Fruit fly (Drosophila melanogaster) whole organism, embryonic: ENCODE measurements around the gene CG15142.

Source experiments
- Antp ChIP-seq: fragments of 200-800 bp; sonication (Bioruptor generic); optimal IDR thresholded peaks from 3 replicates; lab custom pipeline; 2016; ENCODE audit warnings: missing biosample characterization, missing genetic modification characterization
- BtbVII ChIP-seq: fragments of 200-800 bp; sonication (Bioruptor generic); optimal IDR thresholded peaks from 3 replicates; lab custom pipeline; 2017; ENCODE audit warnings: missing biosample characterization, mild to moderate bottlenecking, missing genetic modification characterization
- CG10147 ChIP-seq: fragments of 200-800 bp; sonication (Bioruptor generic); optimal IDR thresholded peaks from 2 replicates; lab custom pipeline; 2019; ENCODE audit warnings: missing biosample characterization, mild to moderate bottlenecking, missing genetic modification characterization, moderate library complexity
- CG11456 ChIP-seq: fragments of 200-800 bp; sonication (Bioruptor generic); IDR thresholded peaks from 3 replicates; pipeline ENCODE4 v1.3.6; 2022; ENCODE audit warnings: missing biosample characterization, missing genetic modification characterization
- CG17385 ChIP-seq: fragments of 200-800 bp; sonication (Bioruptor generic); optimal IDR thresholded peaks from 3 replicates; lab custom pipeline; 2018; ENCODE audit warnings: missing biosample characterization, mild to moderate bottlenecking, missing genetic modification characterization
- CG17568 ChIP-seq: fragments of 200-800 bp; sonication (Bioruptor generic); optimal IDR thresholded peaks from 2 replicates; lab custom pipeline; 2018; ENCODE audit warnings: missing biosample characterization, mild to moderate bottlenecking, missing genetic modification characterization, moderate library complexity
- CG34376 ChIP-seq: fragments of 200-800 bp; sonication (Bioruptor generic); optimal IDR thresholded peaks from 2 replicates; lab custom pipeline; 2018; ENCODE audit warnings: missing biosample characterization, mild to moderate bottlenecking, missing genetic modification characterization
- CG7839 ChIP-seq: fragments of 200-800 bp; sonication (Bioruptor generic); optimal IDR thresholded peaks from 3 replicates; lab custom pipeline; 2018; ENCODE audit warnings: missing biosample characterization, mild to moderate bottlenecking, missing genetic modification characterization, moderate library complexity
- CG7963 ChIP-seq: fragments of 200-800 bp; sonication (Bioruptor generic); IDR thresholded peaks from 3 replicates; pipeline ENCODE4 v1.3.6; 2022; ENCODE audit warnings: missing biosample characterization, missing genetic modification characterization; ENCODE audit not compliant: partially characterized antibody
- CG8765 ChIP-seq: fragments of 200-800 bp; sonication (Bioruptor generic); IDR thresholded peaks from 2 replicates; pipeline ENCODE4 v1.3.6; 2022; ENCODE audit warnings: missing biosample characterization, missing genetic modification characterization
- CG9932 ChIP-seq: fragments of 200-800 bp; sonication (Bioruptor generic); IDR thresholded peaks from 2 replicates; pipeline ENCODE4 v1.3.6; 2022; ENCODE audit warnings: missing biosample characterization, missing genetic modification characterization
- CoRest ChIP-seq: fragments of 200-800 bp; sonication (Bioruptor generic); optimal IDR thresholded peaks from 3 replicates; lab custom pipeline; 2018; ENCODE audit warnings: missing biosample characterization, mild to moderate bottlenecking, missing genetic modification characterization, moderate library complexity
- D ChIP-seq, 2 experiments: fragments of 200-800 bp in 1 of 2; fragments of >200 bp in 1 of 2; sonication (Bioruptor generic) in 1 of 2; optimal IDR thresholded peaks; 2 replicates in 1 of 2; 3 replicates in 1 of 2; lab custom pipeline; 2017; ENCODE audit warnings: mild to moderate bottlenecking in 1 of 2, missing biosample characterization in 1 of 2, missing genetic modification characterization in 1 of 2, missing genetic modification reagents in 1 of 2
- Dbx ChIP-seq: fragments of 200-800 bp; sonication (Bioruptor generic); IDR thresholded peaks from 3 replicates; pipeline ENCODE4 v1.3.6; 2022; ENCODE audit warnings: missing biosample characterization, missing genetic modification characterization
- Dek ChIP-seq: fragments of 200-800 bp; sonication (Bioruptor generic); optimal IDR thresholded peaks from 3 replicates; lab custom pipeline; 2019; ENCODE audit warnings: missing biosample characterization, mild to moderate bottlenecking, missing genetic modification characterization, moderate library complexity
- Dll ChIP-seq: fragments of 200-800 bp; sonication (Bioruptor generic); IDR thresholded peaks from 4 replicates; pipeline ENCODE4 v1.3.6; 2022; ENCODE audit warnings: missing biosample characterization, missing genetic modification characterization; ENCODE audit not compliant: partially characterized antibody
- ERR ChIP-seq: fragments of 200-800 bp; sonication (Bioruptor generic); optimal IDR thresholded peaks from 2 replicates; lab custom pipeline; 2016; ENCODE audit warnings: missing biosample characterization, missing genetic modification characterization
- Ets97D ChIP-seq: fragments of 200-800 bp; sonication (Bioruptor generic); optimal IDR thresholded peaks from 3 replicates; lab custom pipeline; 2016; ENCODE audit warnings: missing biosample characterization, missing genetic modification characterization
- GATAe ChIP-seq: fragments of 200-800 bp; sonication (Bioruptor generic); conservative IDR thresholded peaks from 2 replicates; pipeline ENCODE4 v1.3.6; 2022; ENCODE audit warnings: missing biosample characterization, missing genetic modification characterization
- HHEX ChIP-seq: fragments of 200-800 bp; sonication (Bioruptor generic); optimal IDR thresholded peaks from 3 replicates; lab custom pipeline; 2017; ENCODE audit warnings: missing biosample characterization, mild to moderate bottlenecking, missing genetic modification characterization, missing genetic modification reagents
- HLHmδ ChIP-seq: fragments of 200-800 bp; sonication (Bioruptor generic); optimal IDR thresholded peaks from 2 replicates; lab custom pipeline; 2018; ENCODE audit warnings: missing biosample characterization, mild to moderate bottlenecking, missing genetic modification characterization, moderate library complexity
- Hey ChIP-seq: fragments of 200-800 bp; sonication (Bioruptor generic); optimal IDR thresholded peaks from 3 replicates; lab custom pipeline; 2018; ENCODE audit warnings: missing biosample characterization, mild to moderate bottlenecking, missing genetic modification characterization
- Hr3 ChIP-seq: fragments of 200-800 bp; sonication (Bioruptor generic); optimal IDR thresholded peaks from 3 replicates; lab custom pipeline; 2016; ENCODE audit warnings: missing biosample characterization, missing genetic modification characterization
- MESR4 ChIP-seq: fragments of 200-800 bp; sonication (Bioruptor generic); optimal IDR thresholded peaks from 2 replicates; lab custom pipeline; 2018; ENCODE audit warnings: missing biosample characterization, mild to moderate bottlenecking, missing genetic modification characterization, moderate library complexity
- Mes4 ChIP-seq: fragments of 200-800 bp; sonication (Bioruptor generic); optimal IDR thresholded peaks from 2 replicates; lab custom pipeline; 2016; ENCODE audit warnings: missing biosample characterization, missing genetic modification characterization
- Nf-YB ChIP-seq: fragments of 200-800 bp; sonication (Bioruptor generic); optimal IDR thresholded peaks from 3 replicates; lab custom pipeline; 2019; ENCODE audit warnings: missing biosample characterization, mild to moderate bottlenecking, missing genetic modification characterization, moderate library complexity
- Pdp1 ChIP-seq, 2 experiments: fragments of 200-800 bp; sonication (Bioruptor generic); optimal IDR thresholded peaks; 3 replicates each; lab custom pipeline; 2016; ENCODE audit warnings: missing biosample characterization in 2 of 2, missing genetic modification characterization in 2 of 2, mild to moderate bottlenecking in 1 of 2, moderate library complexity in 1 of 2
- Poxn ChIP-seq: fragments of 200-800 bp; sonication (Bioruptor generic); IDR thresholded peaks from 2 replicates; pipeline ENCODE4 v1.3.6; 2022; ENCODE audit warnings: missing biosample characterization, missing genetic modification characterization
- Side ChIP-seq: fragments of 200-800 bp; sonication (Bioruptor generic); optimal IDR thresholded peaks from 2 replicates; lab custom pipeline; 2016; ENCODE audit warnings: missing biosample characterization, missing genetic modification characterization
- Vsx1 ChIP-seq: fragments of 200-800 bp; sonication (Bioruptor generic); optimal IDR thresholded peaks from 2 replicates; lab custom pipeline; 2017; ENCODE audit warnings: missing biosample characterization, mild to moderate bottlenecking, missing genetic modification characterization, missing genetic modification reagents
- ap ChIP-seq: fragments of 200-800 bp; sonication (Bioruptor generic); IDR thresholded peaks from 2 replicates; pipeline ENCODE4 v1.3.6; 2022; ENCODE audit warnings: missing biosample characterization, missing genetic modification characterization
- btn ChIP-seq: fragments of 200-800 bp; sonication (Bioruptor generic); optimal IDR thresholded peaks from 2 replicates; lab custom pipeline; 2016; ENCODE audit warnings: missing biosample characterization, missing genetic modification characterization
- chn ChIP-seq: fragments of 200-800 bp; sonication (Bioruptor generic); optimal IDR thresholded peaks from 2 replicates; lab custom pipeline; 2016; ENCODE audit warnings: missing biosample characterization, missing genetic modification characterization
- da ChIP-seq: fragments of 200-800 bp; sonication (Bioruptor generic); optimal IDR thresholded peaks from 2 replicates; lab custom pipeline; 2016; ENCODE audit warnings: missing biosample characterization, missing genetic modification characterization
- dm ChIP-seq: fragments of 200-800 bp; sonication (Bioruptor generic); optimal IDR thresholded peaks from 3 replicates; lab custom pipeline; 2016; ENCODE audit warnings: missing biosample characterization, missing genetic modification characterization
- dpn ChIP-seq, 2 experiments: fragments of 200-800 bp; sonication (Bioruptor generic); optimal IDR thresholded peaks; 3 replicates each; lab custom pipeline; 2016; ENCODE audit warnings: missing biosample characterization in 2 of 2, missing genetic modification characterization in 2 of 2
- hbn ChIP-seq: fragments of 200-800 bp; sonication (Bioruptor generic); IDR thresholded peaks from 2 replicates; pipeline ENCODE4 v1.3.6; 2022; ENCODE audit warnings: missing biosample characterization, missing genetic modification characterization; ENCODE audit not compliant: partially characterized antibody
- jumu ChIP-seq: fragments of 200-800 bp; sonication (Bioruptor generic); optimal IDR thresholded peaks from 3 replicates; lab custom pipeline; 2016; ENCODE audit warnings: missing biosample characterization, missing genetic modification characterization
- onecut ChIP-seq: fragments of 200-800 bp; sonication (Bioruptor generic); IDR thresholded peaks from 2 replicates; pipeline ENCODE4 v1.3.6; 2022; ENCODE audit warnings: missing biosample characterization, missing genetic modification characterization
- psq ChIP-seq: fragments of 200-800 bp; sonication (Bioruptor generic); optimal IDR thresholded peaks from 2 replicates; lab custom pipeline; 2017; ENCODE audit warnings: missing biosample characterization, missing genetic modification characterization
- seq ChIP-seq: fragments of 200-800 bp; sonication (Bioruptor generic); IDR thresholded peaks from 2 replicates; pipeline ENCODE4 v1.3.6; 2022; ENCODE audit warnings: missing biosample characterization, missing genetic modification characterization
- sim ChIP-seq: fragments of 200-800 bp; sonication (Bioruptor generic); IDR thresholded peaks from 2 replicates; pipeline ENCODE4 v1.3.6; 2022; ENCODE audit warnings: missing biosample characterization, missing genetic modification characterization
- so ChIP-seq: fragments of 200-800 bp; sonication (Bioruptor generic); IDR thresholded peaks from 3 replicates; pipeline ENCODE4 v1.3.6; 2022; ENCODE audit warnings: missing biosample characterization, missing genetic modification characterization
- sob ChIP-seq: fragments of 200-800 bp; sonication (Bioruptor generic); IDR thresholded peaks from 2 replicates; pipeline ENCODE4 v1.3.6; 2022; ENCODE audit warnings: missing biosample characterization, missing genetic modification characterization
- vnd ChIP-seq: fragments of 200-800 bp; sonication (Bioruptor generic); IDR thresholded peaks from 3 replicates; pipeline ENCODE4 v1.3.6; 2022; ENCODE audit warnings: missing biosample characterization, missing genetic modification characterization; ENCODE audit not compliant: partially characterized antibody
- zen ChIP-seq: fragments of 200-800 bp; sonication (Bioruptor generic); optimal IDR thresholded peaks from 3 replicates; lab custom pipeline; 2018; ENCODE audit warnings: missing biosample characterization, mild to moderate bottlenecking, missing genetic modification characterization, moderate library complexity
- zf30C ChIP-seq: fragments of 200-800 bp; sonication (Bioruptor generic); optimal IDR thresholded peaks from 3 replicates; lab custom pipeline; 2018; ENCODE audit warnings: missing biosample characterization, mild to moderate bottlenecking, missing genetic modification characterization
- zfh2 ChIP-seq: fragments of 200-800 bp; sonication (Bioruptor generic); optimal IDR thresholded peaks from 2 replicates; lab custom pipeline; 2016; ENCODE audit warnings: missing biosample characterization, missing genetic modification characterization

Gene CG15142

DNA sequence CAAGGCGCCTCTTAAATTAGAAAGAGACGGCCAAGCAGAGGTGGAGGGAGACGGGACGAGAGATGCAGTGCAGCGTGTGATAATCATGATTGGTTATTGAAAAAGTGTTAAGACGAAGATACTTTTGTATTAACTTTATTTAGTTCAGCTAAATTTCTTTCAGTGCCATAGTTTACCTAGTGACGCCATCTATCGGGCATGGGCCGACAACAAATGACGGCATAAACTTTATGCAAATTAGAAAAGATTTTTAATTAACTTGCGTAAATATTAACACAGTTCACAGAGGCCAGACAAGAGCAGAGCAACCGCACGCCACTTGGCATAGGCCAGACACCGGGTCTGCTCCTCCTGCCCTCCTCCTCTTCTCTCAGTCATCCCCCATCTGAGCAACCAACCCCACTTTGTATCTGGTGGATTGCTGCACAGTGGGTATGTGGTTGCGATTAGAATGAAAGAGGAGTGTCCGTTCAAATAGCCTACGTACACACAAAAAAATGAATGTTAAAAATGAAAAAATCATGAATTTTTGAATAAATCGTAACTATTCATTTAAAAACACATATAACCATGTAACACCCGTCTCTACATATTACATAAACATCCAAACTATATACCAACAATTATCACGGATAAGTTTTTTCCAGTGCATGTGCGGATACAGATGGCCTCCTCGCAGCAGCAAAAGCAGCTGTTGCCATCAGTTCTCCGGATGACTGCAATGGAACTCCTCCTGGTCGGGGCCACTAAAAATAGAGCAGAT lies 32.5 kb downstream of the CG15142 start (continued):
- TF ChIP-seq Antp (GFP tag; lab: Kevin White, UChicago) (peak; percentile 74), da (peak; percentile 94), MESR4 (GFP tag; lab: Kevin White, UChicago) (no peak), btn (peak; percentile 82), CG17385 (GFP tag; lab: Kevin White, UChicago) (peak; percentile 78), dpn (GFP tag; optimal IDR thresholded peaks at IDR 0.05; lab: Kevin White, UChicago) (peak; percentile 76 to 82), seq (peak; percentile 80), zf30C (peak; percentile 55), Side (GFP tag; lab: Kevin White, UChicago) (peak; percentile 81), Dbx (GFP tag; lab: Robert Waterston, UW) (peak; percentile 81), CoRest (tag; lab: Kevin White, UChicago) (peak; percentile 86), CG9932 (GFP tag; lab: Robert Waterston, UW) (no peak), BtbVII (peak; percentile 65), Mes4 (GFP tag; lab: Kevin White, UChicago) (peak; percentile 64), zfh2 (GFP tag; lab: Kevin White, UChicago) (no peak), ap (GFP tag; lab: Robert Waterston, UW) (peak; percentile 69; the same call in 1 of the 2 replicates), sim (GFP tag; lab: Robert Waterston, UW) (peak; percentile 69; the same call in 1 of the 2 replicates), Hr3 (GFP tag; lab: Kevin White, UChicago) (peak; percentile 74), onecut (GFP tag; lab: Robert Waterston, UW) (no peak), Dek (tag; lab: Kevin White, UChicago) (peak; percentile 76), D (optimal IDR thresholded peaks at IDR 0.05; lab: Kevin White, UChicago) (no peak), D (GFP tag; optimal IDR thresholded peaks at IDR 0.05; lab: Kevin White, UChicago) (peak; percentile 89), sob (GFP tag; lab: Robert Waterston, UW) (peak; percentile 81), CG10147 (GFP tag; lab: Kevin White, UChicago) (no peak), CG17568 (GFP tag; lab: Kevin White, UChicago) (peak; percentile 68), HHEX (GFP tag; lab: Kevin White, UChicago) (peak; percentile 70), CG8765 (peak; percentile 36; the same call in 1 of the 2 replicates), Nf-YB (GFP tag; lab: Kevin White, UChicago) (no peak), CG34376 (GFP tag; lab: Kevin White, UChicago) (peak; percentile 30), CG11456 (peak; percentile 67; the same call in 1 of the 3 replicates), Pdp1 (GFP tag; optimal IDR thresholded peaks at IDR 0.05; lab: Kevin White, UChicago) (peak; percentile 82 to 83), CG7839 (tag; lab: Kevin White, UChicago) (peak; percentile 87), jumu (GFP tag; lab: Kevin White, UChicago) (peak; percentile 73), ERR (GFP tag; lab: Kevin White, UChicago) (peak; percentile 61), psq (no peak), hbn (GFP tag; lab: Robert Waterston, UW) (no peak), vnd (GFP tag; lab: Robert Waterston, UW) (no peak), Dll (GFP tag; lab: Robert Waterston, UW) (no peak), CG7963 (GFP tag; lab: Robert Waterston, UW) (no peak), chn (GFP tag; lab: Kevin White, UChicago) (peak; percentile 60), so (GFP tag; lab: Robert Waterston, UW) (peak; percentile 64; the same call in 1 of the 3 replicates), GATAe (no peak), Ets97D (GFP tag; lab: Kevin White, UChicago) (peak; percentile 59), zen (tag; lab: Kevin White, UChicago) (no peak), dm (GFP tag; lab: Kevin White, UChicago) (peak; percentile 49), Hey (tag; lab: Kevin White, UChicago) (no peak), Poxn (GFP tag; lab: Robert Waterston, UW) (no peak), Vsx1 (peak; percentile 59), HLHmδ (no peak)
